Worm (Caenorhabditis elegans) whole organism, midembryonic: ENCODE results near the gene dhs-25.

ENCODE experiments used
- flt-1 ChIP-seq: fragments of 200-800 bp; sonication (Bioruptor generic); IDR thresholded peaks from 2 replicates; pipeline ENCODE4 v1.3.6; 2022; ENCODE audit warnings: missing genetic modification characterization, missing compliant biosample characterization
- klf-2 ChIP-seq: fragments of 200-800 bp; sonication (Bioruptor generic); conservative IDR thresholded peaks from 2 replicates; pipeline ENCODE4 v1.3.6; 2022; ENCODE audit warnings: missing genetic modification reagents, missing genetic modification characterization, missing compliant biosample characterization
- ztf-29 ChIP-seq: fragments of 200-800 bp; sonication (Bioruptor generic); IDR thresholded peaks from 2 replicates; pipeline ENCODE4 v1.3.6; 2022; ENCODE audit warnings: missing genetic modification reagents, missing genetic modification characterization, missing compliant biosample characterization

ce11 chrX:1502914-1503313, 16.6 kb downstream of the dhs-25 start:
- TF ChIP-seq klf-2 (GFP tag; lab: Robert Waterston, UW), result no peak
- TF ChIP-seq flt-1 (GFP tag; lab: Robert Waterston, UW), result no peak
- no peak for TF ChIP-seq ztf-29 (GFP tag; lab: Robert Waterston, UW)
